Worm (Caenorhabditis elegans) whole organism, young adult: ENCODE data around the gene snpc-1.2.

ENCODE experiments used
- B0035.1 ChIP-seq: sonication (generic microtip); optimal IDR thresholded peaks from 2 replicates; lab custom pipeline; 2016; ENCODE audit warnings: missing genetic modification characterization, mild to moderate bottlenecking, missing compliant biosample characterization, missing genotype, missing genetic modification reagents
- B0261.1 ChIP-seq: sonication (generic microtip); optimal IDR thresholded peaks from 2 replicates; lab custom pipeline; 2016; ENCODE audit warnings: mild to moderate bottlenecking, missing genetic modification characterization, moderate library complexity, missing compliant biosample characterization
- C06A6.2 ChIP-seq: fragments of 200-800 bp; sonication (Bioruptor generic); conservative IDR thresholded peaks from 2 replicates; pipeline ENCODE4 v1.3.6; 2022; ENCODE audit warnings: missing genetic modification characterization, missing compliant biosample characterization
- F39B2.1 ChIP-seq: fragments of 200-800 bp; sonication (Bioruptor generic); IDR thresholded peaks from 2 replicates; pipeline ENCODE4 v1.3.6; 2022; ENCODE audit warnings: missing genetic modification reagents, missing genetic modification characterization, missing compliant biosample characterization
- F55B11.4 ChIP-seq: sonication (generic microtip); optimal IDR thresholded peaks from 2 replicates; lab custom pipeline; 2016; ENCODE audit warnings: missing compliant biosample characterization, missing genetic modification characterization, borderline replicate concordance; ENCODE audit not compliant: insufficient read depth
- F57C9.4 ChIP-seq: sonication (generic microtip); optimal IDR thresholded peaks from 2 replicates; lab custom pipeline; 2017; ENCODE audit warnings: mild to moderate bottlenecking, missing genetic modification characterization, missing compliant biosample characterization
- Y53F4B.3 ChIP-seq: fragments of 200-800 bp; sonication (Bioruptor generic); IDR thresholded peaks from 2 replicates; pipeline ENCODE4 v1.3.6; 2022; ENCODE audit warnings: missing genetic modification reagents, missing genetic modification characterization, missing compliant biosample characterization
- Y56A3A.18 ChIP-seq: fragments of 200-800 bp; sonication (Bioruptor generic); IDR thresholded peaks from 2 replicates; pipeline ENCODE4 v1.3.6; 2022; ENCODE audit warnings: missing genetic modification reagents, missing genetic modification characterization, missing compliant biosample characterization
- Y95B8A.8 ChIP-seq: fragments of 200-800 bp; sonication (Bioruptor generic); IDR thresholded peaks from 2 replicates; pipeline ENCODE4 v1.3.6; 2022; ENCODE audit warnings: missing genetic modification reagents, missing genetic modification characterization, missing compliant biosample characterization
- attf-6 ChIP-seq: fragments of 200-800 bp; sonication (Bioruptor generic); IDR thresholded peaks from 2 replicates; pipeline ENCODE4 v1.3.6; 2022; ENCODE audit warnings: missing genetic modification reagents, missing genetic modification characterization, missing compliant biosample characterization
- ceh-100 ChIP-seq: fragments of 200-800 bp; sonication (Bioruptor generic); IDR thresholded peaks from 2 replicates; pipeline ENCODE4 v1.3.6; 2022; ENCODE audit warnings: missing genetic modification reagents, missing genetic modification characterization, missing compliant biosample characterization
- ceh-27 ChIP-seq: fragments of 200-800 bp; sonication (Bioruptor generic); optimal IDR thresholded peaks from 2 replicates; lab custom pipeline; 2018; ENCODE audit warnings: mild to moderate bottlenecking, missing genetic modification characterization, moderate library complexity, missing compliant biosample characterization
- dox-1 ChIP-seq: fragments of 200-800 bp; sonication (Bioruptor generic); IDR thresholded peaks from 2 replicates; pipeline ENCODE4 v1.3.6; 2022; ENCODE audit warnings: missing genetic modification reagents, missing genetic modification characterization, missing compliant biosample characterization
- dpff-1 ChIP-seq: sonication (generic microtip); optimal IDR thresholded peaks from 2 replicates; lab custom pipeline; 2017; ENCODE audit warnings: mild to moderate bottlenecking, missing genetic modification characterization, missing compliant biosample characterization
- efl-1 ChIP-seq: fragments of 150-350 bp; optimal IDR thresholded peaks from 2 replicates; lab custom pipeline; 2014; ENCODE audit warnings: missing biosample characterization, missing genetic modification reagents, missing genetic modification characterization
- fkh-3 ChIP-seq: sonication (generic microtip); optimal IDR thresholded peaks from 2 replicates; lab custom pipeline; 2016; ENCODE audit warnings: mild to moderate bottlenecking, missing genetic modification characterization, missing compliant biosample characterization
- lin-35 ChIP-seq, 3 experiments: fragments of 150-350 bp in 2 of 3; sonication (generic microtip) in 1 of 3; optimal IDR thresholded peaks; 2 replicates each; lab custom pipeline; 2014 to 2018; ENCODE audit warnings: missing biosample characterization in 3 of 3, missing genetic modification characterization in 3 of 3, missing genetic modification reagents in 3 of 3
- lin-54 ChIP-seq: fragments of 200-800 bp; sonication (Bioruptor generic); optimal IDR thresholded peaks from 2 replicates; lab custom pipeline; 2018; ENCODE audit warnings: mild to moderate bottlenecking, missing genetic modification characterization, missing compliant biosample characterization
- lsl-1 ChIP-seq: fragments of 200-800 bp; sonication (Bioruptor generic); optimal IDR thresholded peaks from 2 replicates; lab custom pipeline; 2018; ENCODE audit warnings: mild to moderate bottlenecking, missing genetic modification characterization, moderate library complexity, missing compliant biosample characterization
- mes-4 ChIP-seq: sonication (generic microtip); optimal IDR thresholded peaks from 2 replicates; lab custom pipeline; 2016; ENCODE audit warnings: missing genotype, missing genetic modification characterization, missing compliant biosample characterization
- nfya-2 ChIP-seq: fragments of 200-800 bp; sonication (Bioruptor generic); IDR thresholded peaks from 2 replicates; pipeline ENCODE4 v1.3.6; 2022; ENCODE audit warnings: missing genetic modification reagents, missing genetic modification characterization, missing compliant biosample characterization
- nhr-179 ChIP-seq: sonication (generic microtip); optimal IDR thresholded peaks from 2 replicates; lab custom pipeline; 2016; ENCODE audit warnings: mild to moderate bottlenecking, missing genetic modification characterization, missing compliant biosample characterization
- rcor-1 ChIP-seq: fragments of 200-800 bp; sonication (Bioruptor generic); IDR thresholded peaks from 2 replicates; pipeline ENCODE4 v1.3.6; 2022; ENCODE audit warnings: missing genetic modification reagents, missing genetic modification characterization, missing compliant biosample characterization
- snpc-1.1 ChIP-seq: sonication (generic microtip); optimal IDR thresholded peaks from 2 replicates; lab custom pipeline; 2017; ENCODE audit warnings: missing genetic modification characterization, mild to moderate bottlenecking, missing compliant biosample characterization, antibody characterized with exemption, moderate library complexity, missing genotype, missing genetic modification reagents; ENCODE audit not compliant: insufficient read depth
- snpc-3.4 ChIP-seq: sonication (generic microtip); optimal IDR thresholded peaks from 2 replicates; lab custom pipeline; 2017; ENCODE audit warnings: missing genetic modification characterization, mild to moderate bottlenecking, missing compliant biosample characterization, antibody characterized with exemption, moderate library complexity, missing genotype, missing genetic modification reagents
- sptf-2 ChIP-seq: fragments of 200-800 bp; sonication (Bioruptor generic); optimal IDR thresholded peaks from 2 replicates; lab custom pipeline; 2018; ENCODE audit warnings: mild to moderate bottlenecking, missing genetic modification characterization, missing compliant biosample characterization
- tbp1 ChIP-seq: fragments of 200-800 bp; sonication (Bioruptor generic); optimal IDR thresholded peaks from 2 replicates; lab custom pipeline; 2018; ENCODE audit warnings: mild to moderate bottlenecking, missing genetic modification characterization, missing compliant biosample characterization
- tbx-9 ChIP-seq: sonication (generic microtip); optimal IDR thresholded peaks from 2 replicates; lab custom pipeline; 2016; ENCODE audit warnings: borderline replicate concordance, missing genetic modification characterization, inconsistent platforms, missing compliant biosample characterization
- xnd-1 ChIP-seq: sonication (generic microtip); optimal IDR thresholded peaks from 2 replicates; lab custom pipeline; 2016; ENCODE audit warnings: missing genotype, missing genetic modification reagents, missing genetic modification characterization, missing compliant biosample characterization
- zfh-2 ChIP-seq: fragments of 200-800 bp; sonication (Bioruptor generic); conservative IDR thresholded peaks from 2 replicates; pipeline ENCODE4 v1.3.6; 2022; ENCODE audit warnings: missing genetic modification reagents, missing genetic modification characterization, missing compliant biosample characterization
- ztf-18 ChIP-seq: sonication (generic microtip); optimal IDR thresholded peaks from 2 replicates; lab custom pipeline; 2016; ENCODE audit warnings: missing genotype, mild to moderate bottlenecking, missing genetic modification characterization, missing compliant biosample characterization
- ztf-28 ChIP-seq: fragments of 200-800 bp; sonication (Bioruptor generic); IDR thresholded peaks from 2 replicates; pipeline ENCODE4 v1.3.6; 2022; ENCODE audit warnings: missing genetic modification reagents, missing genetic modification characterization, missing compliant biosample characterization

Gene snpc-1.2

DNA sequence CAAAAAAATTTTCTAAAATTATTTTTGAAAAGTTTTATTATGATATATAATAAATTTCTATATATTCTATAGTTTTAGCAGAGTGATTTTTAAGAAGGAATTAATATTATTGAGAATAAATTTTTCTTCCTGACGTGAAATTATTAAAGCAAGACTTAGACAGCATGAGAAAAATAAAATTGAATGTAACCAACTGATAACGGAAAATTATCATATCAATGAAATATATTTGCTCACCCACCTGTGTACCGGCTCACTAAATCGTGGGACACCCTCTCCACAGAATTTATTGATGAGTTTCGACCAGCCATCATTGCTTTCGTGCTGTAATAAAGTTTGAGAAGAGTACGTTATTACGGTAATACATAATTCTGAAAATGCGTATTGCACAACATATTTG lies 30.0 kb downstream of the snpc-1.2 start, which contains the start of gene bre-2:
Gene bre-2 (minus strand): TSS at position 326 of the 400 bp plus-strand sequence.
- TF ChIP-seq snpc-3.4 (tag; lab: Kevin White, UChicago) (no peak), F39B2.1 (no peak), ceh-27 (GFP tag; lab: Kevin White, UChicago) (no peak), fkh-3 (tag; lab: Kevin White, UChicago) (no peak), Y95B8A.8 (no peak), mes-4 (tag; lab: Kevin White, UChicago) (no peak), ztf-18 (tag; lab: Kevin White, UChicago) (no peak), sptf-2 (GFP tag; lab: Kevin White, UChicago) (no peak), lin-54 (GFP tag; lab: Kevin White, UChicago) (no peak), F57C9.4 (tag; lab: Kevin White, UChicago) (no peak)

DNA sequence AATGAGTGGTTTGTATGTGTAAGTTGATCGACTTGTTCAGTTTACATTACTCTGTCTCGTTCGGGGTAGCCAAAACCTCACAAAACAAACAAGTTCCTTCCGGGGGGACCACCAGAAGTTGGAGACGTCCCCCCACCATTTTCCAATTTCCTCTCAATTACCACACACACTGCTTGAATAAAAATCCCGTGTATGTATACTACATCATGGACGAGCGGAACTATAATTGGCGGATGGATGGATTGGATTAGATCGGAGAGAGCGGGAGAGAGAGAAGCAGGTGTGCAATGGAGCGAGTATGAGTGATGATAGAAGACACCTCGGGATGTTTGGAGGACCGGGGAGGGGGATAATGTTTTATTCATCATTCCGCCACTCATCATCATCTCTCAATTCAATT lies 38.1 kb downstream of the snpc-1.2 start:
- TF ChIP-seq lsl-1: no peak
- 0 out of 2 replicates have a peak, but pooled peaks have one; percentile 34 for TF ChIP-seq ztf-28 (GFP tag; lab: Robert Waterston, UW)
- TF ChIP-seq F55B11.4 (tag; lab: Kevin White, UChicago): no peak

DNA sequence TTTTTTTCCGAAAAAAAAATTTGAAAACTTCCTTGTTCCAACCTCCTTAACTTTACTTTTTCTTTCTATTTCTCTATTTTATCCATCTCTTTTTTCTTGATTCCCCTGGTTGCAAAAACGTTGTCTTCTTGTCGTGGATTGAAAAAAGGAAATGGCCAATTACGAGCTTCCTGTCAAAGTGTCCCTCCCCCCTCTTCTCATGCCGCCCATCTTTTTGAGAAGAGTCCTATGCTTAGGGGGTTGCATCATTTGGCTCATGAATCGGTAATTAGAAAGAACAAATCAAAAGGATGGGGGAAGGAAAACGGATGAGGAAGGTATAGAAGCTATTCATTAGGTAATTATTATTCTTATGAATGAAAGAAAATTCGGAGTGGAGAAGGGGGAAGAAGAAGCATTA lies 42.2 kb downstream of the snpc-1.2 start:
- TF ChIP-seq attf-6 (no peak), snpc-1.1 (tag; lab: Kevin White, UChicago) (no peak), dox-1 (GFP tag; lab: Robert Waterston, UW) (no peak), B0261.1 (tag; lab: Kevin White, UChicago) (no peak), snpc-3.4 (tag; lab: Kevin White, UChicago) (no peak), B0035.1 (no peak), efl-1 (GFP tag; lab: Kevin White, UChicago) (no peak), mes-4 (tag; lab: Kevin White, UChicago) (no peak), tbx-9 (tag; lab: Kevin White, UChicago) (no peak), Y56A3A.18 (GFP tag; lab: Robert Waterston, UW) (no peak), C06A6.2 (GFP tag; lab: Robert Waterston, UW) (no peak), rcor-1 (GFP tag; lab: Robert Waterston, UW) (no peak), nhr-179 (no peak), nfya-2 (no peak), tbp1 (no peak), Y53F4B.3 (GFP tag; lab: Robert Waterston, UW) (no peak), ceh-100 (GFP tag; lab: Robert Waterston, UW) (no peak), dpff-1 (no peak)

DNA sequence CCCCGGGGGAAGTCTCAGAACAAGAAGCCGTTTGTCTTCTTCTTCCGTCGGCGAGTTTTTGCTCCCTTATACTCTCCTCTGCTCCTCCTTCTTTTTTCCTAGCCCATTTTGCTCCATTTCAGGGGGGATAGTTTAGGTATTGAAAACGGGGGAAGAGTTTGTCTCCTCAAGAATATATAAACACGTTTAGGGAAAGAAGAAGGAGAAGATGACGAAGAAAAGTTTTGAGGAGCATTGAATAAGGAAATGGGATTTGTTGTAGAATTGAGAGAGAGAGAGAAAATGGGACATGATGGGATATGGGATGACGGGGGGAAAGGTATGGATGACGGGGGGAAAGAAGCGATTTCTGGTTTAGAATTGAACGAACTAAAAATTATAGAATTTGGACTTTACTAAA lies 45.9 kb downstream of the snpc-1.2 start:
- TF ChIP-seq xnd-1 (no peak), zfh-2 (GFP tag; lab: Robert Waterston, UW) (0 out of 2 replicates have a peak, but pooled peaks have one; percentile 37)

DNA sequence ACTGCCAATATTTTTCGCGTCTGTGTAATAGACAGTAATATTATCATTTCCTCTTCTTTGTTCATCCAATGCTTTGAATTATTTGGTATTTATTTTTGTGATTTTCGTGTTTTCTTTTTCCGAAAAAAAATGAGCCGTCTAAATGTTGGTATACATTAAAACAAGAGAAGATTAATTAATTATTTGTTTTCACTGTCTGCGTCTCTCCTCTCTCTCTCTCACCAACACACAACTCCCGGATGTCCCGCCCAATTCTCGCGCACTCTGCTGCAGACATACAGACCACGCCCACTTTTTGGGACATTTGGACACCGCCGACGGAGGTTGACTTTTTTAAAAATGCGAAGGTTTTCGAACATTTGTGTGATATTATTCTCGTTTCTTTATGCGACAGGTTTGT lies 49.8 kb downstream of the snpc-1.2 start, which contains the start of gene zig-8:
Gene zig-8 (plus strand): TSS at position 301 of the 400 bp plus-strand sequence.
- TF ChIP-seq lin-35 (GFP tag; optimal IDR thresholded peaks at IDR 0.05; lab: Kevin White, UChicago) (peak in 1 of 3 experiments; percentile 7), lsl-1 (no peak)
- TF ChIP-seq, all 124 proteins: peak for 1
